Fruit fly (Drosophila melanogaster) whole organism, embryonic: ENCODE data around the gene shf.

Experiments
- Atf-2 ChIP-seq: fragments of 200-800 bp; sonication (Bioruptor generic); optimal IDR thresholded peaks from 2 replicates; lab custom pipeline; 2016; ENCODE audit warnings: missing biosample characterization, missing genetic modification characterization
- Blimp-1 ChIP-seq: fragments of 200-800 bp; sonication (Bioruptor generic); optimal IDR thresholded peaks from 3 replicates; lab custom pipeline; 2018; ENCODE audit warnings: missing biosample characterization, missing genetic modification characterization, mild to moderate bottlenecking, moderate library complexity, missing genetic modification reagents
- CG10462 ChIP-seq: fragments of 200-800 bp; sonication (Bioruptor generic); optimal IDR thresholded peaks from 2 replicates; lab custom pipeline; 2016; ENCODE audit warnings: missing biosample characterization, missing genetic modification characterization
- CG12219 ChIP-seq: fragments of 200-800 bp; sonication (Bioruptor generic); optimal IDR thresholded peaks from 3 replicates; lab custom pipeline; 2018; ENCODE audit warnings: missing biosample characterization, mild to moderate bottlenecking, missing genetic modification characterization
- CG12659 ChIP-seq: fragments of 200-800 bp; sonication (Bioruptor generic); optimal IDR thresholded peaks from 3 replicates; lab custom pipeline; 2017; ENCODE audit warnings: mild to moderate bottlenecking, missing biosample characterization, missing genetic modification reagents, missing genetic modification characterization
- CG13287 ChIP-seq: fragments of 200-800 bp; sonication (Bioruptor generic); IDR thresholded peaks from 2 replicates; pipeline ENCODE4 v1.3.6; 2022; ENCODE audit warnings: missing biosample characterization, missing genetic modification characterization; ENCODE audit not compliant: partially characterized antibody
- CG15514 ChIP-seq: fragments of 200-800 bp; sonication (Bioruptor generic); optimal IDR thresholded peaks from 3 replicates; lab custom pipeline; 2017; ENCODE audit warnings: missing biosample characterization, missing genetic modification characterization, mild to moderate bottlenecking, moderate library complexity, missing genetic modification reagents
- CG1602 ChIP-seq: fragments of 200-800 bp; sonication (Bioruptor generic); optimal IDR thresholded peaks from 3 replicates; lab custom pipeline; 2016; ENCODE audit warnings: missing biosample characterization, missing genetic modification characterization
- CG16863 ChIP-seq: fragments of 200-800 bp; sonication (Bioruptor generic); optimal IDR thresholded peaks from 3 replicates; lab custom pipeline; 2016; ENCODE audit warnings: missing biosample characterization, missing genetic modification characterization
- CG18011 ChIP-seq: fragments of 200-800 bp; sonication (Bioruptor generic); optimal IDR thresholded peaks from 2 replicates; lab custom pipeline; 2017; ENCODE audit warnings: missing biosample characterization, missing genetic modification characterization, mild to moderate bottlenecking, moderate library complexity, missing genotype
- CG2199 ChIP-seq: fragments of 200-800 bp; sonication (Bioruptor generic); IDR thresholded peaks from 3 replicates; pipeline ENCODE4 v1.3.6; 2022; ENCODE audit warnings: missing biosample characterization, missing genetic modification characterization
- CG2875 ChIP-seq: fragments of 200-800 bp; sonication (Bioruptor generic); optimal IDR thresholded peaks from 2 replicates; lab custom pipeline; 2017; ENCODE audit warnings: missing biosample characterization, mild to moderate bottlenecking, missing genetic modification characterization, missing genetic modification reagents
- CG31365 ChIP-seq: fragments of 200-800 bp; sonication (Bioruptor generic); optimal IDR thresholded peaks from 2 replicates; lab custom pipeline; 2018; ENCODE audit warnings: missing biosample characterization, mild to moderate bottlenecking, missing genetic modification characterization
- CG6683 ChIP-seq: fragments of 200-800 bp; sonication (Bioruptor generic); optimal IDR thresholded peaks from 2 replicates; lab custom pipeline; 2017; ENCODE audit warnings: missing biosample characterization, mild to moderate bottlenecking, missing genetic modification characterization, missing genetic modification reagents
- CG6689 ChIP-seq: fragments of 200-800 bp; sonication (Bioruptor generic); IDR thresholded peaks from 2 replicates; pipeline ENCODE4 v1.3.6; 2022; ENCODE audit warnings: missing biosample characterization, missing genetic modification characterization
- CG7271 ChIP-seq: fragments of 200-800 bp; sonication (Bioruptor generic); optimal IDR thresholded peaks from 2 replicates; lab custom pipeline; 2018; ENCODE audit warnings: missing biosample characterization, mild to moderate bottlenecking, missing genetic modification characterization, moderate library complexity
- CG7745 ChIP-seq: fragments of 200-800 bp; sonication (Bioruptor generic); optimal IDR thresholded peaks from 2 replicates; lab custom pipeline; 2018; ENCODE audit warnings: missing biosample characterization, mild to moderate bottlenecking, missing genetic modification characterization, moderate library complexity
- CG8089 ChIP-seq: fragments of 200-800 bp; sonication (Bioruptor generic); optimal IDR thresholded peaks from 3 replicates; lab custom pipeline; 2016; ENCODE audit warnings: missing biosample characterization, missing genetic modification characterization
- CG8944 ChIP-seq: fragments of 200-800 bp; sonication (Bioruptor generic); optimal IDR thresholded peaks from 3 replicates; lab custom pipeline; 2016; ENCODE audit warnings: missing biosample characterization, missing genetic modification characterization
- CG9797 ChIP-seq: fragments of 200-800 bp; sonication (Bioruptor generic); optimal IDR thresholded peaks from 3 replicates; lab custom pipeline; 2018; ENCODE audit warnings: missing biosample characterization, mild to moderate bottlenecking, missing genetic modification characterization
- CHES-1-like ChIP-seq: fragments of 200-800 bp; sonication (Bioruptor generic); optimal IDR thresholded peaks from 2 replicates; lab custom pipeline; 2016; ENCODE audit warnings: missing biosample characterization, missing genetic modification characterization
- CrebB ChIP-seq: fragments of 200-800 bp; sonication (Bioruptor generic); optimal IDR thresholded peaks from 3 replicates; lab custom pipeline; 2018; ENCODE audit warnings: missing biosample characterization, mild to moderate bottlenecking, missing genetic modification characterization
- GATAe ChIP-seq: fragments of 200-800 bp; sonication (Bioruptor generic); conservative IDR thresholded peaks from 2 replicates; pipeline ENCODE4 v1.3.6; 2022; ENCODE audit warnings: missing biosample characterization, missing genetic modification characterization
- HmgD ChIP-seq: fragments of 200-800 bp; sonication (Bioruptor generic); optimal IDR thresholded peaks from 3 replicates; lab custom pipeline; 2016; ENCODE audit warnings: missing biosample characterization, missing genetic modification characterization
- Hmr ChIP-seq: fragments of 200-800 bp; sonication (Bioruptor generic); optimal IDR thresholded peaks from 3 replicates; lab custom pipeline; 2017; ENCODE audit warnings: mild to moderate bottlenecking, missing biosample characterization, missing genetic modification reagents, missing genetic modification characterization
- Lhr ChIP-seq: fragments of 200-800 bp; sonication (Bioruptor generic); optimal IDR thresholded peaks from 3 replicates; lab custom pipeline; 2017; ENCODE audit warnings: mild to moderate bottlenecking, missing biosample characterization, missing genetic modification reagents, missing genetic modification characterization
- Max ChIP-seq: fragments of 200-800 bp; sonication (Bioruptor generic); optimal IDR thresholded peaks from 2 replicates; lab custom pipeline; 2016; ENCODE audit warnings: missing biosample characterization, mild to moderate bottlenecking, missing genetic modification characterization
- NC2β ChIP-seq: fragments of 200-800 bp; sonication (Bioruptor generic); optimal IDR thresholded peaks from 2 replicates; lab custom pipeline; 2016; ENCODE audit warnings: missing biosample characterization, missing genetic modification characterization
- NK7.1 ChIP-seq: fragments of 200-800 bp; sonication (Bioruptor generic); optimal IDR thresholded peaks from 3 replicates; lab custom pipeline; 2016; ENCODE audit warnings: missing biosample characterization, missing genetic modification characterization
- Poxn ChIP-seq: fragments of 200-800 bp; sonication (Bioruptor generic); IDR thresholded peaks from 2 replicates; pipeline ENCODE4 v1.3.6; 2022; ENCODE audit warnings: missing biosample characterization, missing genetic modification characterization
- Ravus ChIP-seq: fragments of 200-800 bp; sonication (Bioruptor generic); IDR thresholded peaks from 2 replicates; pipeline ENCODE4 v1.3.6; 2022; ENCODE audit warnings: missing biosample characterization, missing genetic modification characterization
- abd-A ChIP-seq: fragments of 200-800 bp; sonication (Bioruptor generic); optimal IDR thresholded peaks from 3 replicates; lab custom pipeline; 2019; ENCODE audit warnings: missing biosample characterization, mild to moderate bottlenecking, missing genetic modification characterization, moderate library complexity
- ac ChIP-seq: fragments of 200-800 bp; sonication (Bioruptor generic); optimal IDR thresholded peaks from 3 replicates; lab custom pipeline; 2017; ENCODE audit warnings: missing biosample characterization, mild to moderate bottlenecking, missing genetic modification characterization
- bowl ChIP-seq: fragments of 200-800 bp; sonication (Bioruptor generic); IDR thresholded peaks from 2 replicates; pipeline ENCODE4 v1.3.6; 2022; ENCODE audit warnings: missing biosample characterization, missing genetic modification characterization
- cato ChIP-seq: fragments of 200-800 bp; sonication (Bioruptor generic); optimal IDR thresholded peaks from 2 replicates; lab custom pipeline; 2016; ENCODE audit warnings: missing biosample characterization, missing genetic modification characterization, borderline replicate concordance
- crc ChIP-seq: fragments of 200-800 bp; sonication (Bioruptor generic); optimal IDR thresholded peaks from 2 replicates; lab custom pipeline; 2016; ENCODE audit warnings: missing biosample characterization, missing genetic modification characterization
- disco-r ChIP-seq: fragments of 200-800 bp; sonication (Bioruptor generic); optimal IDR thresholded peaks from 2 replicates; lab custom pipeline; 2016; ENCODE audit warnings: missing biosample characterization, missing genetic modification characterization
- dm ChIP-seq: fragments of 200-800 bp; sonication (Bioruptor generic); optimal IDR thresholded peaks from 3 replicates; lab custom pipeline; 2016; ENCODE audit warnings: missing biosample characterization, missing genetic modification characterization
- fd102C ChIP-seq: fragments of 200-800 bp; sonication (Bioruptor generic); optimal IDR thresholded peaks from 2 replicates; lab custom pipeline; 2018; ENCODE audit warnings: missing biosample characterization, mild to moderate bottlenecking, missing genetic modification characterization, moderate library complexity
- fd3F ChIP-seq: fragments of 200-800 bp; sonication (Bioruptor generic); optimal IDR thresholded peaks from 2 replicates; lab custom pipeline; 2018; ENCODE audit warnings: missing biosample characterization, mild to moderate bottlenecking, missing genetic modification characterization, moderate library complexity
- gem ChIP-seq: fragments of 200-800 bp; sonication (Bioruptor generic); optimal IDR thresholded peaks from 2 replicates; lab custom pipeline; 2019; ENCODE audit warnings: missing biosample characterization, mild to moderate bottlenecking, missing genetic modification characterization, moderate library complexity
- gt ChIP-seq: fragments of 200-800 bp; sonication (Bioruptor generic); IDR thresholded peaks from 2 replicates; pipeline ENCODE4 v1.3.6; 2022; ENCODE audit warnings: missing biosample characterization, missing genetic modification characterization
- jumu ChIP-seq: fragments of 200-800 bp; sonication (Bioruptor generic); optimal IDR thresholded peaks from 3 replicates; lab custom pipeline; 2016; ENCODE audit warnings: missing biosample characterization, missing genetic modification characterization
- mirr ChIP-seq: fragments of 200-800 bp; sonication (Bioruptor generic); optimal IDR thresholded peaks from 3 replicates; lab custom pipeline; 2018; ENCODE audit warnings: missing biosample characterization, mild to moderate bottlenecking, missing genetic modification characterization
- peb ChIP-seq: fragments of 200-800 bp; sonication (Bioruptor generic); IDR thresholded peaks from 2 replicates; pipeline ENCODE4 v1.3.6; 2022; ENCODE audit warnings: missing biosample characterization, missing genetic modification characterization
- pita ChIP-seq: fragments of 200-800 bp; sonication (Bioruptor generic); optimal IDR thresholded peaks from 2 replicates; lab custom pipeline; 2017; ENCODE audit warnings: missing biosample characterization, mild to moderate bottlenecking, missing genetic modification characterization
- pnt ChIP-seq: fragments of 200-800 bp; sonication (Bioruptor generic); optimal IDR thresholded peaks from 3 replicates; lab custom pipeline; 2016; ENCODE audit warnings: missing biosample characterization, missing genetic modification characterization
- slp2 ChIP-seq: fragments of 200-800 bp; sonication (Bioruptor generic); optimal IDR thresholded peaks from 2 replicates; lab custom pipeline; 2016; ENCODE audit warnings: missing biosample characterization, missing genetic modification characterization
- sqz ChIP-seq: fragments of 200-800 bp; sonication (Bioruptor generic); optimal IDR thresholded peaks from 3 replicates; lab custom pipeline; 2018; ENCODE audit warnings: missing biosample characterization, mild to moderate bottlenecking, missing genetic modification characterization
- toy ChIP-seq: fragments of 200-800 bp; sonication (Bioruptor generic); IDR thresholded peaks from 2 replicates; pipeline ENCODE4 v1.3.6; 2022; ENCODE audit warnings: missing biosample characterization, missing genetic modification characterization
- unc-4 ChIP-seq: fragments of 200-800 bp; sonication (Bioruptor generic); IDR thresholded peaks from 2 replicates; pipeline ENCODE4 v1.3.6; 2022; ENCODE audit warnings: missing biosample characterization, missing genetic modification characterization; ENCODE audit not compliant: partially characterized antibody

The shf gene

dm6 chrX:6794190-6794589 lies 14.7 kb upstream of the shf start (continued):
- TF ChIP-seq CrebB (peak; percentile 76), bowl (GFP tag; lab: Robert Waterston, UW) (peak; percentile 66; the same call in 1 of the 2 replicates), dm (GFP tag; lab: Kevin White, UChicago) (peak; percentile 79), CG8089 (GFP tag; lab: Kevin White, UChicago) (peak; percentile 67), peb (GFP tag; lab: Robert Waterston, UW) (peak; percentile 62), Hmr (GFP tag; lab: Kevin White, UChicago) (peak; percentile 81), ac (GFP tag; lab: Kevin White, UChicago) (peak; percentile 36), NC2β (GFP tag; lab: Kevin White, UChicago) (peak; percentile 64), HmgD (peak; percentile 62), CG9797 (no peak), CG15514 (peak; percentile 72), slp2 (peak; percentile 76), fd3F (GFP tag; lab: Kevin White, UChicago) (peak; percentile 77), unc-4 (no peak), NK7.1 (GFP tag; lab: Kevin White, UChicago) (peak; percentile 46), jumu (peak; percentile 50), CG16863 (GFP tag; lab: Kevin White, UChicago) (peak; percentile 74), fd102C (GFP tag; lab: Kevin White, UChicago) (no peak), Poxn (GFP tag; lab: Robert Waterston, UW) (no peak), Max (GFP tag; lab: Kevin White, UChicago) (peak; percentile 77), CG7745 (tag; lab: Kevin White, UChicago) (no peak), sqz (peak; percentile 9), Atf-2 (GFP tag; lab: Kevin White, UChicago) (peak; percentile 79), gem (tag; lab: Kevin White, UChicago) (peak; percentile 88), CHES-1-like (GFP tag; lab: Kevin White, UChicago) (peak; percentile 78), CG2199 (peak; percentile 85), mirr (GFP tag; lab: Kevin White, UChicago) (peak; percentile 57), Lhr (peak; percentile 41), CG31365 (tag; lab: Kevin White, UChicago) (peak; percentile 62), CG12219 (GFP tag; lab: Kevin White, UChicago) (peak; percentile 87), gt (GFP tag; lab: Robert Waterston, UW) (no peak), toy (GFP tag; lab: Robert Waterston, UW) (no peak), CG2875 (GFP tag; lab: Kevin White, UChicago) (peak; percentile 67), Ravus (GFP tag; lab: Robert Waterston, UW) (peak; percentile 63), cato (GFP tag; lab: Kevin White, UChicago) (no peak), pnt (peak; percentile 59), CG6689 (GFP tag; lab: Robert Waterston, UW) (peak; percentile 80), disco-r (GFP tag; lab: Kevin White, UChicago) (peak; percentile 78), abd-A (tag; lab: Kevin White, UChicago) (no peak), CG7271 (tag; lab: Kevin White, UChicago) (no peak), CG18011 (GFP tag; lab: Kevin White, UChicago) (peak; percentile 62), pita (GFP tag; lab: Kevin White, UChicago) (no peak), Blimp-1 (peak; percentile 56), CG1602 (GFP tag; lab: Kevin White, UChicago) (peak; percentile 78), CG10462 (peak; percentile 60), CG6683 (GFP tag; lab: Kevin White, UChicago) (peak; percentile 32), CG12659 (GFP tag; lab: Kevin White, UChicago) (peak; percentile 86), GATAe (no peak), crc (GFP tag; lab: Kevin White, UChicago) (peak; percentile 75), CG13287 (no peak), CG8944 (peak; percentile 76)
